Worm (Caenorhabditis elegans): ENCODE data around the gene nstp-3.

The nstp-3 gene

DNA sequence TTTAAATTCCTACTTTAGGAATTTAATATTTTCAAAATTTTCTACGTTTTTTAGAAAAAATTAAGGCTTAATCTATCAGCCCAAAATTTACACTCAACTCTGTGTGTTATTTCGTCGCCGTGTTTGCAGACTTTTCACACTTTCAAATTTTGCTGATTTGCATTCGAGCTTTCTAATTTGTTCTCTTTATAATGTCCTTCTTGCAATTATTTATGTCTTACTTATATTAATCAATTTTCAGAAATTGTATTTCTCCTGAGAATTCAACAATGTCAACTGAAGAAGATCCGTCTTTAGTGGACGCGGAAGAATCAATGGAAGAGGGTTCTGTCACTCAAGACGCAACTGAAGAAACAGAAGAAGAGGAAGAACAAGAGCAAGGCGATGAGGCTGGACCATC lies 28.6 kb upstream of the nstp-3 start, which contains the start of gene let-418:
let-418 (plus strand) TSS at position 242 of the 400 bp plus-strand sequence.
- TF ChIP-seq hmbx-1 (tag; optimal IDR thresholded peaks at IDR 0.05) = no peak
- no peak for TF ChIP-seq tra-4 (tag; optimal IDR thresholded peaks at IDR 0.05)
- no peak for TF ChIP-seq sea-1 (GFP tag; conservative IDR thresholded peaks at IDR 0.05)
- TF ChIP-seq ets-7 (tag; optimal IDR thresholded peaks at IDR 0.05) = no peak
- no peak for TF ChIP-seq B0310.2 (tag; optimal IDR thresholded peaks at IDR 0.05)
- no peak for TF ChIP-seq ceh-36 (tag; optimal IDR thresholded peaks at IDR 0.05)
- no peak for TF ChIP-seq ceh-13 (GFP tag; optimal IDR thresholded peaks at IDR 0.05)
- no peak for TF ChIP-seq ama-1 (optimal IDR thresholded peaks at IDR 0.05)
- TF ChIP-seq tbx-11 (GFP tag; IDR thresholded peaks at IDR 0.05) = no peak
- TF ChIP-seq F13C5.2 (tag; optimal IDR thresholded peaks at IDR 0.05) = no peak
- no peak for TF ChIP-seq hmg-4 (GFP tag; optimal IDR thresholded peaks at IDR 0.05)
- TF ChIP-seq flt-1 (GFP tag; IDR thresholded peaks at IDR 0.05) = no peak
- TF ChIP-seq tbx-37 (GFP tag; conservative IDR thresholded peaks at IDR 0.05) = no peak
- no peak for TF ChIP-seq scrt-1 (GFP tag; IDR thresholded peaks at IDR 0.05)
- TF ChIP-seq pes-1 (GFP tag; IDR thresholded peaks at IDR 0.05) = no peak
- no peak for TF ChIP-seq hnd-1 (tag; optimal IDR thresholded peaks at IDR 0.05)
- no peak for TF ChIP-seq aly-1 (tag; optimal IDR thresholded peaks at IDR 0.05)

ce11 chrV:5825478-5825877 lies 27.4 kb upstream of the nstp-3 start:
- no peak for TF ChIP-seq ets-7 (tag; optimal IDR thresholded peaks at IDR 0.05)

ce11 chrV:5822968-5823367 lies 24.9 kb upstream of the nstp-3 start:
- no peak for TF ChIP-seq tra-4 (tag; optimal IDR thresholded peaks at IDR 0.05)
- TF ChIP-seq flt-1 (GFP tag; IDR thresholded peaks at IDR 0.05) = no peak
- no peak for TF ChIP-seq sea-1 (GFP tag; conservative IDR thresholded peaks at IDR 0.05)
- TF ChIP-seq hnd-1 (tag; optimal IDR thresholded peaks at IDR 0.05) = no peak
- TF ChIP-seq ets-7 (tag; optimal IDR thresholded peaks at IDR 0.05) = no peak
- TF ChIP-seq F13C5.2 (tag; optimal IDR thresholded peaks at IDR 0.05) = no peak
- no peak for TF ChIP-seq hmg-4 (GFP tag; optimal IDR thresholded peaks at IDR 0.05)
- no peak for TF ChIP-seq B0310.2 (tag; optimal IDR thresholded peaks at IDR 0.05)
- no peak for TF ChIP-seq tbx-11 (GFP tag; IDR thresholded peaks at IDR 0.05)
- TF ChIP-seq pes-1 (GFP tag; IDR thresholded peaks at IDR 0.05) = no peak
- no peak for TF ChIP-seq ama-1 (optimal IDR thresholded peaks at IDR 0.05)
- TF ChIP-seq scrt-1 (GFP tag; IDR thresholded peaks at IDR 0.05) = no peak
- no peak for TF ChIP-seq ceh-36 (tag; optimal IDR thresholded peaks at IDR 0.05)
- TF ChIP-seq hmbx-1 (tag; optimal IDR thresholded peaks at IDR 0.05) = no peak
- no peak for TF ChIP-seq tbx-37 (GFP tag; conservative IDR thresholded peaks at IDR 0.05)
- no peak for TF ChIP-seq ceh-13 (GFP tag; optimal IDR thresholded peaks at IDR 0.05)
- no peak for TF ChIP-seq aly-1 (tag; optimal IDR thresholded peaks at IDR 0.05)

- TF ChIP-seq aly-1 (tag; optimal IDR thresholded peaks at IDR 0.05) = no peak
- no peak for TF ChIP-seq hmbx-1 (tag; optimal IDR thresholded peaks at IDR 0.05)
Observed at ce11 chrV:5821451-5822143, 23.6 kb upstream of the nstp-3 start.

ce11 chrV:5820401-5820800 lies 22.4 kb upstream of the nstp-3 start:
- TF ChIP-seq flt-1 (GFP tag; IDR thresholded peaks at IDR 0.05) (no peak), scrt-1 (GFP tag; IDR thresholded peaks at IDR 0.05) (no peak), B0310.2 (tag; optimal IDR thresholded peaks at IDR 0.05) (no peak), ets-7 (tag; optimal IDR thresholded peaks at IDR 0.05) (no peak), tra-4 (tag; optimal IDR thresholded peaks at IDR 0.05) (no peak), hnd-1 (tag; optimal IDR thresholded peaks at IDR 0.05) (no peak), tbx-11 (GFP tag; IDR thresholded peaks at IDR 0.05) (no peak), aly-1 (tag; optimal IDR thresholded peaks at IDR 0.05) (no peak), ama-1 (optimal IDR thresholded peaks at IDR 0.05) (no peak), pes-1 (GFP tag; IDR thresholded peaks at IDR 0.05) (no peak), sea-1 (GFP tag; conservative IDR thresholded peaks at IDR 0.05) (no peak), hmbx-1 (tag; optimal IDR thresholded peaks at IDR 0.05) (no peak), hmg-4 (GFP tag; optimal IDR thresholded peaks at IDR 0.05) (no peak), ceh-13 (GFP tag; optimal IDR thresholded peaks at IDR 0.05) (no peak), tbx-37 (GFP tag; conservative IDR thresholded peaks at IDR 0.05) (no peak), ceh-36 (tag; optimal IDR thresholded peaks at IDR 0.05) (no peak), F13C5.2 (tag; optimal IDR thresholded peaks at IDR 0.05) (no peak)

ce11 chrV:5819903-5820302 lies 21.9 kb upstream of the nstp-3 start:
- TF ChIP-seq ets-7 (tag; optimal IDR thresholded peaks at IDR 0.05) = no peak
- TF ChIP-seq hnd-1 (tag; optimal IDR thresholded peaks at IDR 0.05) = no peak

DNA sequence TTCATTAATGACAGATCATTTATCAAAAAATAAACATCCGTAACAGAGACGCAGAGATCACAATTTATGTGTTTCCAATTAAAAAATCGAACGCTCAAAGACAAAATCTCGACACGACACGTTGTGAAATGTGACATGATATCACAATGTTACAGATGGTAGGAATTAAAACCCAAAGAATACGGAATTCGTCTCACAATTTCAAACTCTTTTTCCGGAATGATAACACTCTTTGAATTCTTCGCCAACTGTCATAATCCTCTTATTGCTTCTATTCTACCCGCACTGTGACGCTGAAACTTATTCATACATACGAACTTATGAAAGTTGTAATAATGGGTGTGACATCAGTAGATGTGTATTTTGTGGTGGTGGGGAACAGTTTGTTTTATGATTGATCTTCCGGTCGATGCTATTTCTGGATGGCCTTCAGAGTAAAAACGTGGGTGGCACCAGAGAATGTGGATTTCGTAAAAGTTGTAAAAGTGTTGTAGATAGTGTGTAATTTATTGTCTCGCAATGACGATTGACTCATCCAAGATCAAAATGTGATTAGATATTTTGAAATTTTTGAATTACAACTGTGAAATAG lies 18.5 kb upstream of the nstp-3 start:
- TF ChIP-seq sea-1 (GFP tag; conservative IDR thresholded peaks at IDR 0.05) (no peak), aly-1 (tag; optimal IDR thresholded peaks at IDR 0.05) (no peak), flt-1 (GFP tag; IDR thresholded peaks at IDR 0.05) (no peak), ets-7 (tag; optimal IDR thresholded peaks at IDR 0.05) (no peak), scrt-1 (GFP tag; IDR thresholded peaks at IDR 0.05) (no peak), hnd-1 (tag; optimal IDR thresholded peaks at IDR 0.05) (no peak), F13C5.2 (tag; optimal IDR thresholded peaks at IDR 0.05) (no peak), B0310.2 (tag; optimal IDR thresholded peaks at IDR 0.05) (no peak)

- TF ChIP-seq ceh-13 (GFP tag; optimal IDR thresholded peaks at IDR 0.05) (no peak), F13C5.2 (tag; optimal IDR thresholded peaks at IDR 0.05) (no peak), ceh-36 (tag; optimal IDR thresholded peaks at IDR 0.05) (no peak), ama-1 (optimal IDR thresholded peaks at IDR 0.05) (no peak), hnd-1 (tag; optimal IDR thresholded peaks at IDR 0.05) (no peak), tbx-11 (GFP tag; IDR thresholded peaks at IDR 0.05) (no peak), hmg-4 (GFP tag; optimal IDR thresholded peaks at IDR 0.05) (no peak), aly-1 (tag; optimal IDR thresholded peaks at IDR 0.05) (no peak), B0310.2 (tag; optimal IDR thresholded peaks at IDR 0.05) (no peak), flt-1 (GFP tag; IDR thresholded peaks at IDR 0.05) (no peak), hmbx-1 (tag; optimal IDR thresholded peaks at IDR 0.05) (no peak), ets-7 (tag; optimal IDR thresholded peaks at IDR 0.05) (no peak), tbx-37 (GFP tag; conservative IDR thresholded peaks at IDR 0.05) (no peak), scrt-1 (GFP tag; IDR thresholded peaks at IDR 0.05) (no peak), sea-1 (GFP tag; conservative IDR thresholded peaks at IDR 0.05) (no peak), pes-1 (GFP tag; IDR thresholded peaks at IDR 0.05) (no peak), tra-4 (tag; optimal IDR thresholded peaks at IDR 0.05) (no peak)
Observed at ce11 chrV:5813060-5813659, 15.1 kb upstream of the nstp-3 start, which contains the start of gene ZC250.4. TSS of gene ZC250.4 (minus strand) at chrV:5813137.

All from whole organism, early embryonic.